Worm (Caenorhabditis elegans) whole organism, young adult: Measurements from ENCODE around the gene idpc-3.
A peak's percentile ranks its signal among the peaks of the same experiment; 100 is the strongest.

Experiments
- B0035.1 ChIP-seq: sonication (generic microtip); optimal IDR thresholded peaks from 2 replicates; lab custom pipeline; 2016; ENCODE audit warnings: missing genetic modification characterization, mild to moderate bottlenecking, missing compliant biosample characterization, missing genotype, missing genetic modification reagents
- B0261.1 ChIP-seq: sonication (generic microtip); optimal IDR thresholded peaks from 2 replicates; lab custom pipeline; 2016; ENCODE audit warnings: mild to moderate bottlenecking, missing genetic modification characterization, moderate library complexity, missing compliant biosample characterization
- D2030.7 ChIP-seq: fragments of 200-800 bp; sonication (Bioruptor generic); IDR thresholded peaks from 2 replicates; pipeline ENCODE4 v1.3.6; 2022; ENCODE audit warnings: missing genetic modification reagents, missing genetic modification characterization, missing compliant biosample characterization
- F10E7.11 ChIP-seq: sonication (generic microtip); optimal IDR thresholded peaks from 2 replicates; lab custom pipeline; 2017; ENCODE audit warnings: mild to moderate bottlenecking, missing genetic modification characterization, moderate library complexity, missing compliant biosample characterization
- F37B4.10 ChIP-seq: fragments of 200-800 bp; sonication (Bioruptor generic); IDR thresholded peaks from 2 replicates; pipeline ENCODE4 v1.3.6; 2022; ENCODE audit warnings: missing genetic modification characterization, missing compliant biosample characterization
- F49E8.2 ChIP-seq: sonication (generic microtip); optimal IDR thresholded peaks from 3 replicates; lab custom pipeline; 2017; ENCODE audit warnings: missing genetic modification characterization, mild to moderate bottlenecking, missing compliant biosample characterization, antibody characterized with exemption, moderate library complexity; ENCODE audit not compliant: insufficient read depth
- Y53F4B.3 ChIP-seq: fragments of 200-800 bp; sonication (Bioruptor generic); IDR thresholded peaks from 2 replicates; pipeline ENCODE4 v1.3.6; 2022; ENCODE audit warnings: missing genetic modification reagents, missing genetic modification characterization, missing compliant biosample characterization
- Y53G8AR.9 ChIP-seq: fragments of 200-800 bp; sonication (Bioruptor generic); conservative IDR thresholded peaks from 2 replicates; pipeline ENCODE4 v1.3.6; 2022; ENCODE audit warnings: missing genetic modification reagents, missing genetic modification characterization, missing compliant biosample characterization
- ZK185.1 ChIP-seq: sonication (generic microtip); optimal IDR thresholded peaks from 2 replicates; lab custom pipeline; 2016; ENCODE audit warnings: mild to moderate bottlenecking, missing genetic modification characterization, missing compliant biosample characterization; ENCODE audit not compliant: poor library complexity, severe bottlenecking
- ama-1 ChIP-seq, 3 experiments: fragments of 150-350 bp in 1 of 3; sonication (generic microtip) in 2 of 3; optimal IDR thresholded peaks; 2 replicates each; lab custom pipeline; 2014 to 2018; ENCODE audit warnings: missing biosample characterization in 2 of 3, missing genetic modification characterization in 2 of 3, missing genetic modification reagents in 2 of 3
- aptf-3 ChIP-seq: fragments of 200-800 bp; sonication (Bioruptor generic); IDR thresholded peaks from 2 replicates; pipeline ENCODE4 v1.3.6; 2022; ENCODE audit warnings: missing genetic modification characterization, missing compliant biosample characterization
- ceh-100 ChIP-seq: fragments of 200-800 bp; sonication (Bioruptor generic); IDR thresholded peaks from 2 replicates; pipeline ENCODE4 v1.3.6; 2022; ENCODE audit warnings: missing genetic modification reagents, missing genetic modification characterization, missing compliant biosample characterization
- ceh-40 ChIP-seq: fragments of 200-800 bp; sonication (Bioruptor generic); IDR thresholded peaks from 2 replicates; pipeline ENCODE4 v1.3.6; 2022; ENCODE audit warnings: missing genetic modification characterization, missing compliant biosample characterization
- dox-1 ChIP-seq: fragments of 200-800 bp; sonication (Bioruptor generic); IDR thresholded peaks from 2 replicates; pipeline ENCODE4 v1.3.6; 2022; ENCODE audit warnings: missing genetic modification reagents, missing genetic modification characterization, missing compliant biosample characterization
- dpff-1 ChIP-seq: sonication (generic microtip); optimal IDR thresholded peaks from 2 replicates; lab custom pipeline; 2017; ENCODE audit warnings: mild to moderate bottlenecking, missing genetic modification characterization, missing compliant biosample characterization
- egl-44 ChIP-seq: fragments of 200-800 bp; sonication (Bioruptor generic); IDR thresholded peaks from 2 replicates; pipeline ENCODE4 v1.3.6; 2022; ENCODE audit warnings: missing genetic modification reagents, missing genetic modification characterization, missing compliant biosample characterization
- lin-40 ChIP-seq: sonication (generic microtip); optimal IDR thresholded peaks from 2 replicates; lab custom pipeline; 2016; ENCODE audit warnings: missing genetic modification characterization, mild to moderate bottlenecking, missing compliant biosample characterization, missing genotype, missing genetic modification reagents
- lin-54 ChIP-seq: fragments of 200-800 bp; sonication (Bioruptor generic); optimal IDR thresholded peaks from 2 replicates; lab custom pipeline; 2018; ENCODE audit warnings: mild to moderate bottlenecking, missing genetic modification characterization, missing compliant biosample characterization
- madf-3 ChIP-seq: fragments of 200-800 bp; sonication (Bioruptor generic); IDR thresholded peaks from 2 replicates; pipeline ENCODE4 v1.3.6; 2022; ENCODE audit warnings: missing genetic modification reagents, missing genetic modification characterization, missing compliant biosample characterization
- madf-6 ChIP-seq: fragments of 200-800 bp; sonication (Bioruptor generic); IDR thresholded peaks from 2 replicates; pipeline ENCODE4 v1.3.6; 2022; ENCODE audit warnings: missing genetic modification reagents, missing genetic modification characterization, missing compliant biosample characterization
- mes-4 ChIP-seq: sonication (generic microtip); optimal IDR thresholded peaks from 2 replicates; lab custom pipeline; 2016; ENCODE audit warnings: missing genotype, missing genetic modification characterization, missing compliant biosample characterization
- nfya-1 ChIP-seq: sonication (generic microtip); optimal IDR thresholded peaks from 2 replicates; lab custom pipeline; 2017; ENCODE audit warnings: antibody characterized with exemption, missing compliant biosample characterization, missing genetic modification characterization, borderline replicate concordance; ENCODE audit not compliant: insufficient read depth
- nhr-179 ChIP-seq: sonication (generic microtip); optimal IDR thresholded peaks from 2 replicates; lab custom pipeline; 2016; ENCODE audit warnings: mild to moderate bottlenecking, missing genetic modification characterization, missing compliant biosample characterization
- nhr-80 ChIP-seq: sonication (generic microtip); optimal IDR thresholded peaks from 2 replicates; lab custom pipeline; 2016; ENCODE audit warnings: missing genetic modification characterization, missing compliant biosample characterization
- sdz-38 ChIP-seq: sonication (generic microtip); optimal IDR thresholded peaks from 2 replicates; lab custom pipeline; 2016; ENCODE audit warnings: missing genotype, missing genetic modification characterization, missing compliant biosample characterization
- snpc-1.3 ChIP-seq: sonication (generic microtip); optimal IDR thresholded peaks from 2 replicates; lab custom pipeline; 2017; ENCODE audit warnings: missing genetic modification characterization, mild to moderate bottlenecking, missing compliant biosample characterization, antibody characterized with exemption, moderate library complexity, missing genotype, missing genetic modification reagents; ENCODE audit not compliant: insufficient read depth
- tbx-9 ChIP-seq: sonication (generic microtip); optimal IDR thresholded peaks from 2 replicates; lab custom pipeline; 2016; ENCODE audit warnings: borderline replicate concordance, missing genetic modification characterization, inconsistent platforms, missing compliant biosample characterization
- xnd-1 ChIP-seq: sonication (generic microtip); optimal IDR thresholded peaks from 2 replicates; lab custom pipeline; 2016; ENCODE audit warnings: missing genotype, missing genetic modification reagents, missing genetic modification characterization, missing compliant biosample characterization
- zim-3 ChIP-seq: sonication (generic microtip); optimal IDR thresholded peaks from 2 replicates; lab custom pipeline; 2017; ENCODE audit warnings: mild to moderate bottlenecking, missing genetic modification characterization, moderate library complexity, missing compliant biosample characterization
- ztf-18 ChIP-seq: sonication (generic microtip); optimal IDR thresholded peaks from 2 replicates; lab custom pipeline; 2016; ENCODE audit warnings: missing genotype, mild to moderate bottlenecking, missing genetic modification characterization, missing compliant biosample characterization

Gene idpc-3

DNA sequence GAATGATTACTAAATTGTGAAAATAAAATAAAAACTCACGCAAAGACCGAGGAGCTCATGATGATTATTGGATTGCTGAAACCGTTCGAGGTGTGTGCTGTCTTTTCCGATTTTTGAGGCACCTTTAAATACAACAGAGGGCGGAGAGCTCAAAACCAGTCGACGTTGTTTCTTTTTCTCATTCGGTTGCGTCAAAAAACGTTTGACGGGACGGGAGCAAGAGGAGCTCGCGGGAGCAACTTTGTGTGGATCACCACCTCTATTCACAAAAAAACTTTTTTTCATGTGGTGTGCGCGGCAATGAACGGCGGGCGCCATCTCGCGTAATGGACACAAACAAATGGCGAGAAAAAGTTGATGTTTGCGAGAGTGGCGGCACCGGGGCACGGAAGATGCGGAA is at the start of gene idpc-3:
idpc-3 (minus strand) TSS at position 101 of the 400 bp plus-strand sequence.
- TF ChIP-seq dox-1 (GFP tag; lab: Robert Waterston, UW) (no peak), nhr-179 (tag; lab: Kevin White, UChicago) (no peak), D2030.7 (no peak), F10E7.11 (tag; lab: Kevin White, UChicago) (no peak), ceh-100 (no peak), F37B4.10 (GFP tag; lab: Robert Waterston, UW) (no peak), nhr-80 (tag; lab: Kevin White, UChicago) (no peak), dpff-1 (no peak), egl-44 (no peak), madf-6 (GFP tag; lab: Robert Waterston, UW) (no peak)

DNA sequence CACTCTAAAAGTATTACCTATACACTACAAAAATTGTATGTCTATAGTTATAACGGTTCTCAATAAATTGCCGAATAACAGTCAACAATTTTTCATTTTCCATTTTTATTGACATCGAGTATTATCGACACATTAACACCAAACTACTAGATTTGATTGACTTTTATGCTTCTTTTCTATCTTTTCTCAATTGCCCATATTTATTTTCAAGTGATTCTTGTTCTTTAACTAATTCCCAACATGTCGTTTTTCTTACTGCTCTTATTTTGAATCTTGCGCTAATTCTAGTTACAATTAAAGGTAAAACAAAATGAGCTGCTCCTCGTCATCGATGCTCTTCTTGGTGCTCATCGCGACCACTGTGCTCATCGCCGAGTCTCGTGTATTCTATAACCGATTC is 49.0 kb upstream of the idpc-3 start, which contains the start of gene cthd-1:
cthd-1 (plus strand) TSS at position 301 of the 400 bp plus-strand sequence.
- TF ChIP-seq lin-40 (no peak), nhr-80 (tag; lab: Kevin White, UChicago) (peak; percentile 6)

ce11 chrV:9673199-9673843 is 44.3 kb upstream of the idpc-3 start, which contains the start of gene sulp-8:
Gene sulp-8, minus strand, starts transcription at chrV:9673667.
- no peak for TF ChIP-seq aptf-3 (GFP tag; lab: Robert Waterston, UW)
- TF ChIP-seq ama-1 (optimal IDR thresholded peaks at IDR 0.05; lab: Kevin White, UChicago): no peak
- TF ChIP-seq ama-1 (GFP tag; optimal IDR thresholded peaks at IDR 0.05; lab: Kevin White, UChicago): no peak
- no peak for TF ChIP-seq ZK185.1 (tag; lab: Kevin White, UChicago)
- no peak for TF ChIP-seq sdz-38 (tag; lab: Kevin White, UChicago)
- TF ChIP-seq Y53F4B.3: no peak
- no peak for TF ChIP-seq nfya-1
- no peak for TF ChIP-seq zim-3 (tag; lab: Kevin White, UChicago)
- TF ChIP-seq B0035.1 (tag; lab: Kevin White, UChicago): no peak
- no peak for TF ChIP-seq ztf-18 (tag; lab: Kevin White, UChicago)
- no peak for TF ChIP-seq xnd-1 (tag; lab: Kevin White, UChicago)

ce11 chrV:9672495-9672894 is 43.5 kb upstream of the idpc-3 start:
- TF ChIP-seq tbx-9 (tag; lab: Kevin White, UChicago): no peak
- peak; percentile 3 for TF ChIP-seq nhr-80 (tag; lab: Kevin White, UChicago)

DNA sequence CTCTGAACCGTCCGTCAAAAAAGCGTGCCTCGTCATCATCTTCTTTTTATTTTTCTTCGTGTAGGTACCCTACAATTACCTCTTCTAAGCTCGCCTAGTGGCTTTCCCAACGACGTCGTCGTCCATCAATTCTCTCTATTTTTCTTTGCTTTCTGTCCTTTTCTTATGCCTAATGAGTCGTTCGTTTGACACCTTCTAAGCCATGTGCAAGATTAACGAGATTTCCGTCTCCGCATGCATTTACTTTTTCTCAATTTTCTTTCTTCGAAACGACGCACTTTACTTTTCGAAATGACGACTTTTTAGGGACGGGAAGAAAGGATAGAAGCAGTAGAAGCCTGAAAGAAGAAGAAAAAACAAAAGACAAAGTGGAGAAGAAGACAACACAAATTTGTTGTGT is 37.4 kb upstream of the idpc-3 start, which contains the start of gene ZK287.1:
ZK287.1 (plus strand) TSS at position 301 of the 400 bp plus-strand sequence.
- TF ChIP-seq snpc-1.3 (tag; lab: Kevin White, UChicago): no peak
- TF ChIP-seq sdz-38 (tag; lab: Kevin White, UChicago): no peak
- no peak for TF ChIP-seq F49E8.2
- no peak for TF ChIP-seq madf-3 (GFP tag; lab: Robert Waterston, UW)
- TF ChIP-seq B0261.1 (tag; lab: Kevin White, UChicago): no peak
- TF ChIP-seq Y53G8AR.9: no peak
- TF ChIP-seq B0035.1 (tag; lab: Kevin White, UChicago): no peak
- TF ChIP-seq lin-54 (GFP tag; lab: Kevin White, UChicago): no peak
- TF ChIP-seq ceh-40: no peak
- TF ChIP-seq mes-4: no peak
- no peak for TF ChIP-seq ama-1 (optimal IDR thresholded peaks at IDR 0.05; lab: Kevin White, UChicago)
- no peak for TF ChIP-seq ama-1 (GFP tag; optimal IDR thresholded peaks at IDR 0.05; lab: Kevin White, UChicago)
